Worm (Caenorhabditis elegans): ENCODE results near the gene sri-66.

ce11 chrV:17092262-17092661, 32.2 kb downstream of the sri-66 start, which contains the start of gene ZK218.1:
- no peak for TF ChIP-seq lin-13 (GFP tag; optimal IDR thresholded peaks at IDR 0.05)
- TF ChIP-seq elt-1 (tag; optimal IDR thresholded peaks at IDR 0.05), result no peak
- no peak for TF ChIP-seq nhr-11 (tag; optimal IDR thresholded peaks at IDR 0.05)
- no peak for TF ChIP-seq snpc-4 (tag; optimal IDR thresholded peaks at IDR 0.05)
- TF ChIP-seq F13H6.1 (tag; optimal IDR thresholded peaks at IDR 0.05), result no peak
- no peak for TF ChIP-seq sma-9 (GFP tag; optimal IDR thresholded peaks at IDR 0.05)
- no peak for TF ChIP-seq sma-9 (tag; optimal IDR thresholded peaks at IDR 0.05)
- no peak for TF ChIP-seq nhr-237 (tag; optimal IDR thresholded peaks at IDR 0.05)
- no peak for TF ChIP-seq blmp-1 (tag; optimal IDR thresholded peaks at IDR 0.05; ENCODE audit: insufficient read depth)
- no peak for TF ChIP-seq unc-62 (GFP tag; optimal IDR thresholded peaks at IDR 0.05)
- no peak for TF ChIP-seq mdl-1 (tag; optimal IDR thresholded peaks at IDR 0.05)
